Worm (Caenorhabditis elegans) whole organism, midembryonic: ENCODE data around the gene arrd-28.

Source experiments
- T22C8.4 ChIP-seq: fragments of 200-800 bp; sonication (Bioruptor generic); IDR thresholded peaks from 2 replicates; pipeline ENCODE4 v1.3.6; 2022; ENCODE audit warnings: missing genetic modification characterization, missing compliant biosample characterization
- cog-1 ChIP-seq: sonication (generic microtip); optimal IDR thresholded peaks from 2 replicates; lab custom pipeline; 2016; ENCODE audit warnings: missing genetic modification characterization, missing compliant biosample characterization
- flt-1 ChIP-seq: fragments of 200-800 bp; sonication (Bioruptor generic); IDR thresholded peaks from 2 replicates; pipeline ENCODE4 v1.3.6; 2022; ENCODE audit warnings: missing genetic modification characterization, missing compliant biosample characterization
- klf-2 ChIP-seq: fragments of 200-800 bp; sonication (Bioruptor generic); conservative IDR thresholded peaks from 2 replicates; pipeline ENCODE4 v1.3.6; 2022; ENCODE audit warnings: missing genetic modification reagents, missing genetic modification characterization, missing compliant biosample characterization
- med-1 ChIP-seq: sonication (generic microtip); optimal IDR thresholded peaks from 2 replicates; lab custom pipeline; 2017; ENCODE audit warnings: missing genetic modification characterization, mild to moderate bottlenecking, missing compliant biosample characterization, antibody characterized with exemption, missing genetic modification reagents; ENCODE audit not compliant: insufficient read depth
- ref-1 ChIP-seq: fragments of 200-800 bp; sonication (Bioruptor generic); conservative IDR thresholded peaks from 2 replicates; pipeline ENCODE4 v1.3.6; 2022; ENCODE audit warnings: missing genetic modification reagents, missing genetic modification characterization, missing compliant biosample characterization
- ztf-23 ChIP-seq: fragments of 200-800 bp; sonication (Bioruptor generic); IDR thresholded peaks from 2 replicates; pipeline ENCODE4 v1.3.6; 2022; ENCODE audit warnings: missing genetic modification reagents, missing genetic modification characterization, missing compliant biosample characterization
- ztf-29 ChIP-seq: fragments of 200-800 bp; sonication (Bioruptor generic); IDR thresholded peaks from 2 replicates; pipeline ENCODE4 v1.3.6; 2022; ENCODE audit warnings: missing genetic modification reagents, missing genetic modification characterization, missing compliant biosample characterization

- no peak for TF ChIP-seq med-1 (GFP tag; lab: Kevin White, UChicago)
- no peak for TF ChIP-seq cog-1 (tag; lab: Kevin White, UChicago)
- TF ChIP-seq klf-2 (GFP tag; lab: Robert Waterston, UW): no peak
- no peak for TF ChIP-seq ztf-23
- TF ChIP-seq ztf-29 (GFP tag; lab: Robert Waterston, UW): no peak
- TF ChIP-seq ref-1: no peak
- TF ChIP-seq flt-1 (GFP tag; lab: Robert Waterston, UW): no peak
- TF ChIP-seq T22C8.4: no peak
These were observed 45.3 kb upstream of the arrd-28 start, which contains the start of gene moc-1 for ce11 chrX:10138494-10138893.
